Worm (Caenorhabditis elegans) whole organism, L2 larva: ENCODE results near the gene T11G6.2.

Experiments used
- C34F6.9 ChIP-seq: fragments of 150-350 bp; optimal IDR thresholded peaks from 2 replicates; lab custom pipeline; 2014; ENCODE audit warnings: missing biosample characterization, missing genetic modification characterization
- F13H6.1 ChIP-seq: sonication (generic microtip); optimal IDR thresholded peaks from 2 replicates; lab custom pipeline; 2016; ENCODE audit warnings: missing genetic modification characterization, missing compliant biosample characterization
- R02D3.7 ChIP-seq: fragments of 150-350 bp; optimal IDR thresholded peaks from 2 replicates; lab custom pipeline; 2014; ENCODE audit warnings: missing biosample characterization, missing genetic modification characterization
- Y55F3AM.14 ChIP-seq: fragments of 200-800 bp; sonication (Bioruptor generic); optimal IDR thresholded peaks from 2 replicates; lab custom pipeline; 2018; ENCODE audit warnings: mild to moderate bottlenecking, missing genetic modification characterization, missing compliant biosample characterization
- ZK546.5 ChIP-seq: sonication (generic microtip); optimal IDR thresholded peaks from 2 replicates; lab custom pipeline; 2017; ENCODE audit warnings: missing biosample characterization, missing genetic modification characterization
- alr-1 ChIP-seq: fragments of 150-350 bp; optimal IDR thresholded peaks from 2 replicates; lab custom pipeline; 2014; ENCODE audit warnings: missing biosample characterization, missing genetic modification characterization
- aly-2 ChIP-seq: fragments of 150-350 bp; optimal IDR thresholded peaks from 2 replicates; lab custom pipeline; 2014; ENCODE audit warnings: missing biosample characterization, missing genetic modification characterization
- ama-1 ChIP-seq: fragments of 150-350 bp; optimal IDR thresholded peaks from 2 replicates; lab custom pipeline; 2018; ENCODE audit warnings: inconsistent platforms
- blmp-1 ChIP-seq: sonication (generic microtip); optimal IDR thresholded peaks from 2 replicates; lab custom pipeline; 2017; ENCODE audit warnings: missing genetic modification characterization, mild to moderate bottlenecking, missing compliant biosample characterization, antibody characterized with exemption, moderate library complexity; ENCODE audit not compliant: insufficient read depth
- ceh-16 ChIP-seq: fragments of 150-350 bp; optimal IDR thresholded peaks from 2 replicates; lab custom pipeline; 2014; ENCODE audit warnings: missing biosample characterization, missing genetic modification characterization
- ceh-82 ChIP-seq: fragments of 150-350 bp; optimal IDR thresholded peaks from 2 replicates; lab custom pipeline; 2014; ENCODE audit warnings: missing biosample characterization, missing genetic modification characterization
- crh-2 ChIP-seq: sonication (generic microtip); optimal IDR thresholded peaks from 2 replicates; lab custom pipeline; 2017; ENCODE audit warnings: missing biosample characterization, missing genetic modification characterization
- dmd-4 ChIP-seq: sonication (generic microtip); optimal IDR thresholded peaks from 2 replicates; lab custom pipeline; 2017; ENCODE audit warnings: missing biosample characterization, missing genetic modification characterization
- elt-3 ChIP-seq: sonication (generic microtip); optimal IDR thresholded peaks from 2 replicates; lab custom pipeline; 2017; ENCODE audit warnings: missing biosample characterization, missing genetic modification characterization
- fos-1 ChIP-seq: fragments of 150-350 bp; optimal IDR thresholded peaks from 2 replicates; lab custom pipeline; 2014; ENCODE audit warnings: missing biosample characterization, missing genetic modification characterization
- gmeb-1 ChIP-seq: fragments of 150-350 bp; optimal IDR thresholded peaks from 2 replicates; lab custom pipeline; 2014; ENCODE audit warnings: missing biosample characterization, missing genetic modification characterization
- lin-11 ChIP-seq: fragments of 150-350 bp; sonication (generic microtip); optimal IDR thresholded peaks from 2 replicates; lab custom pipeline; 2014; ENCODE audit warnings: missing biosample characterization, missing genetic modification characterization, inconsistent platforms, mixed read lengths
- lin-39 ChIP-seq: fragments of 150-350 bp; optimal IDR thresholded peaks from 2 replicates; lab custom pipeline; 2014; ENCODE audit warnings: missing biosample characterization, missing genetic modification reagents, missing genetic modification characterization
- lsy-2 ChIP-seq, 2 experiments: fragments of 150-350 bp in 1 of 2; sonication (generic microtip) in 1 of 2; optimal IDR thresholded peaks; 2 replicates each; lab custom pipeline; 2014 to 2017; ENCODE audit warnings: missing biosample characterization in 2 of 2, missing genetic modification characterization in 2 of 2
- mab-5 ChIP-seq: fragments of 150-350 bp; optimal IDR thresholded peaks from 2 replicates; lab custom pipeline; 2014; ENCODE audit warnings: missing biosample characterization, missing genetic modification characterization
- mbf-1 ChIP-seq: sonication (generic microtip); optimal IDR thresholded peaks from 2 replicates; lab custom pipeline; 2017; ENCODE audit warnings: missing biosample characterization, missing genetic modification characterization
- mdl-1 ChIP-seq, 2 experiments: fragments of 150-350 bp in 1 of 2; sonication (generic microtip) in 1 of 2; optimal IDR thresholded peaks; 2 replicates each; lab custom pipeline; 2017; ENCODE audit warnings: missing biosample characterization in 2 of 2, missing genetic modification characterization in 2 of 2
- nhr-129 ChIP-seq: fragments of 150-350 bp; optimal IDR thresholded peaks from 2 replicates; lab custom pipeline; 2014; ENCODE audit warnings: missing biosample characterization, missing genetic modification characterization
- nhr-23 ChIP-seq: fragments of 150-350 bp; optimal IDR thresholded peaks from 2 replicates; lab custom pipeline; 2014; ENCODE audit warnings: missing biosample characterization, missing genetic modification reagents, missing genetic modification characterization
- nhr-237 ChIP-seq: fragments of 150-350 bp; optimal IDR thresholded peaks from 2 replicates; lab custom pipeline; 2014; ENCODE audit warnings: missing biosample characterization, missing genetic modification characterization
- nhr-25 ChIP-seq: fragments of 150-350 bp; sonication (generic microtip); optimal IDR thresholded peaks from 3 replicates; lab custom pipeline; 2014; ENCODE audit warnings: missing biosample characterization, missing genetic modification characterization
- nhr-6 ChIP-seq: fragments of 150-350 bp; optimal IDR thresholded peaks from 2 replicates; lab custom pipeline; 2014; ENCODE audit warnings: missing biosample characterization, missing genetic modification characterization
- nhr-77 ChIP-seq: fragments of 150-350 bp; optimal IDR thresholded peaks from 2 replicates; lab custom pipeline; 2014; ENCODE audit warnings: missing biosample characterization, missing genetic modification characterization
- peb-1 ChIP-seq: fragments of 150-350 bp; optimal IDR thresholded peaks from 2 replicates; lab custom pipeline; 2014; ENCODE audit warnings: missing biosample characterization, missing genetic modification characterization
- sma-3 ChIP-seq: sonication (generic microtip); optimal IDR thresholded peaks from 2 replicates; lab custom pipeline; 2016; ENCODE audit warnings: missing genetic modification reagents, missing genetic modification characterization, missing compliant biosample characterization
- sma-9 ChIP-seq, 2 experiments: fragments of 150-350 bp in 1 of 2; sonication (generic microtip) in 1 of 2; optimal IDR thresholded peaks; 2 replicates each; lab custom pipeline; 2014 to 2016; ENCODE audit warnings: missing genetic modification characterization in 2 of 2, mild to moderate bottlenecking in 1 of 2, missing biosample characterization in 1 of 2, missing compliant biosample characterization in 1 of 2, missing genetic modification reagents in 1 of 2, moderate library complexity in 1 of 2
- snpc-4 ChIP-seq: fragments of 150-350 bp; optimal IDR thresholded peaks from 2 replicates; lab custom pipeline; 2014; ENCODE audit warnings: missing biosample characterization, missing genetic modification characterization
- unc-39 ChIP-seq: fragments of 150-350 bp; optimal IDR thresholded peaks from 2 replicates; lab custom pipeline; 2014; ENCODE audit warnings: missing biosample characterization, missing genetic modification characterization
- unc-55 ChIP-seq: fragments of 150-350 bp; sonication (generic microtip); optimal IDR thresholded peaks from 3 replicates; lab custom pipeline; 2014; ENCODE audit warnings: missing biosample characterization, missing genetic modification reagents, missing genetic modification characterization
- unc-62 ChIP-seq: fragments of 150-350 bp; optimal IDR thresholded peaks from 2 replicates; lab custom pipeline; 2014; ENCODE audit warnings: missing biosample characterization, missing genetic modification reagents, missing genetic modification characterization
- zag-1 ChIP-seq: fragments of 150-350 bp; optimal IDR thresholded peaks from 2 replicates; lab custom pipeline; 2014; ENCODE audit warnings: missing biosample characterization, missing genetic modification characterization
- ztf-11 ChIP-seq: sonication (generic microtip); optimal IDR thresholded peaks from 2 replicates; lab custom pipeline; 2017; ENCODE audit warnings: missing biosample characterization, missing genetic modification characterization
- ztf-4 ChIP-seq: fragments of 150-350 bp; optimal IDR thresholded peaks from 2 replicates; lab custom pipeline; 2014; ENCODE audit warnings: missing biosample characterization, missing genetic modification characterization

Gene T11G6.2

ce11 chrIV:10858300-10859016 lies at the start of gene T11G6.2, which contains the start of gene hars-1:
Gene T11G6.2 (minus strand): TSS chrIV:10858496.
Gene hars-1 (plus strand): TSS chrIV:10858957.
- no peak for TF ChIP-seq nhr-237 (tag; lab: Kevin White, UChicago)
- peak; percentile 31 for TF ChIP-seq C34F6.9 (tag; lab: Kevin White, UChicago)
- TF ChIP-seq lin-39 (tag; lab: Kevin White, UChicago), result no peak
- TF ChIP-seq blmp-1, result no peak
- TF ChIP-seq R02D3.7 (tag; lab: Kevin White, UChicago), result no peak
- no peak for TF ChIP-seq unc-62 (GFP tag; lab: Kevin White, UChicago)
- no peak for TF ChIP-seq mdl-1 (tag; optimal IDR thresholded peaks at IDR 0.05; lab: Kevin White, UChicago)
- no peak for TF ChIP-seq zag-1 (tag; lab: Kevin White, UChicago)
- no peak for TF ChIP-seq ztf-11 (tag; lab: Kevin White, UChicago)
- TF ChIP-seq F13H6.1, result no peak
- TF ChIP-seq crh-2 (tag; lab: Kevin White, UChicago), result peak; percentile 64
- TF ChIP-seq nhr-25 (tag; lab: Kevin White, UChicago), result no peak
- TF ChIP-seq Y55F3AM.14, result no peak
- no peak for TF ChIP-seq nhr-6
- TF ChIP-seq lin-11, result no peak
- no peak for TF ChIP-seq unc-39 (tag; lab: Kevin White, UChicago)
- no peak for TF ChIP-seq ZK546.5 (tag; lab: Kevin White, UChicago)
- no peak for TF ChIP-seq dmd-4
- TF ChIP-seq alr-1 (tag; lab: Kevin White, UChicago), result no peak
- TF ChIP-seq mab-5 (tag; lab: Kevin White, UChicago), result no peak
- no peak for TF ChIP-seq snpc-4 (tag; lab: Kevin White, UChicago)
- TF ChIP-seq ceh-16 (tag; lab: Kevin White, UChicago), result no peak
- TF ChIP-seq unc-55 (GFP tag; lab: Kevin White, UChicago), result peak; percentile 47
- TF ChIP-seq ama-1, result no peak
- no peak for TF ChIP-seq ceh-82 (tag; lab: Kevin White, UChicago)
- TF ChIP-seq lsy-2 (tag; optimal IDR thresholded peaks at IDR 0.05; lab: Kevin White, UChicago), result peak in 1 of 2 experiments; percentile 32
- no peak for TF ChIP-seq elt-3 (tag; lab: Kevin White, UChicago)
- no peak for TF ChIP-seq nhr-23 (tag; lab: Kevin White, UChicago)
- TF ChIP-seq nhr-77, result no peak
- no peak for TF ChIP-seq peb-1 (tag; lab: Kevin White, UChicago)
- no peak for TF ChIP-seq ztf-4 (tag; lab: Kevin White, UChicago)
- peak; percentile 88 for TF ChIP-seq fos-1
- no peak for TF ChIP-seq mbf-1 (tag; lab: Kevin White, UChicago)
- peak; percentile 63 for TF ChIP-seq nhr-129 (tag; lab: Kevin White, UChicago)

ce11 chrIV:10904282-10904681 lies 46.0 kb upstream of the T11G6.2 start, which contains the start of gene ZK596.3:
Gene ZK596.3 (minus strand): TSS chrIV:10904382.
- no peak for TF ChIP-seq fos-1
- TF ChIP-seq gmeb-1 (tag; lab: Kevin White, UChicago), result no peak
- TF ChIP-seq lin-11, result no peak
- no peak for TF ChIP-seq unc-39 (tag; lab: Kevin White, UChicago)
- TF ChIP-seq sma-9 (GFP tag; optimal IDR thresholded peaks at IDR 0.05; lab: Kevin White, UChicago), result no peak
- TF ChIP-seq sma-9 (tag; optimal IDR thresholded peaks at IDR 0.05; lab: Kevin White, UChicago), result no peak
- TF ChIP-seq unc-62 (GFP tag; lab: Kevin White, UChicago), result no peak
- no peak for TF ChIP-seq C34F6.9 (tag; lab: Kevin White, UChicago)
- TF ChIP-seq peb-1 (tag; lab: Kevin White, UChicago), result no peak
- TF ChIP-seq aly-2 (tag; lab: Kevin White, UChicago), result no peak
- no peak for TF ChIP-seq ZK546.5 (tag; lab: Kevin White, UChicago)
- TF ChIP-seq mdl-1 (tag; optimal IDR thresholded peaks at IDR 0.05; lab: Kevin White, UChicago), result no peak
- no peak for TF ChIP-seq unc-55 (GFP tag; lab: Kevin White, UChicago)
- TF ChIP-seq R02D3.7 (tag; lab: Kevin White, UChicago), result no peak

ce11 chrIV:10902476-10902875 lies 44.2 kb upstream of the T11G6.2 start:
- TF ChIP-seq sma-3 (GFP tag; lab: Kevin White, UChicago), result no peak
- TF ChIP-seq snpc-4 (tag; lab: Kevin White, UChicago), result no peak
- TF ChIP-seq mbf-1 (tag; lab: Kevin White, UChicago), result no peak
